Worm (Caenorhabditis elegans) whole organism, late embryonic: Measurements from ENCODE around the gene Y37E11B.5.

Experiments used
- C08G9.2 ChIP-seq: sonication (generic microtip); optimal IDR thresholded peaks from 2 replicates; lab custom pipeline; 2016; ENCODE audit warnings: mild to moderate bottlenecking, missing genetic modification characterization, moderate library complexity, missing compliant biosample characterization

The Y37E11B.5 gene

ce11 chrIV:3545060-3545459 is 53.3 kb downstream of the Y37E11B.5 start:
- TF ChIP-seq C08G9.2 (tag; lab: Kevin White, UChicago), result no peak
